Worm (Caenorhabditis elegans) whole organism, late embryonic: Measurements from ENCODE around the gene F59A6.10.

Experiments
- K02D7.2 ChIP-seq: sonication (generic microtip); optimal IDR thresholded peaks from 2 replicates; lab custom pipeline; 2017; ENCODE audit warnings: mild to moderate bottlenecking, missing genetic modification characterization, missing compliant biosample characterization
- T23F11.4 ChIP-seq: fragments of 200-800 bp; sonication (Bioruptor generic); optimal IDR thresholded peaks from 2 replicates; lab custom pipeline; 2018; ENCODE audit warnings: mild to moderate bottlenecking, missing genetic modification characterization, missing compliant biosample characterization
- Y22D7AL.16 ChIP-seq: sonication (generic microtip); optimal IDR thresholded peaks from 2 replicates; lab custom pipeline; 2016; ENCODE audit warnings: missing genetic modification characterization, missing compliant biosample characterization
- ahr-1 ChIP-seq: sonication (generic microtip); optimal IDR thresholded peaks from 2 replicates; lab custom pipeline; 2016; ENCODE audit warnings: missing genetic modification characterization, missing compliant biosample characterization
- ama-1 ChIP-seq: fragments of 150-350 bp; optimal IDR thresholded peaks from 2 replicates; lab custom pipeline; 2014
- ceh-30 ChIP-seq: fragments of 150-350 bp; optimal IDR thresholded peaks from 2 replicates; lab custom pipeline; 2014; ENCODE audit warnings: missing biosample characterization, missing genetic modification characterization
- ceh-31 ChIP-seq: sonication (generic microtip); optimal IDR thresholded peaks from 2 replicates; lab custom pipeline; 2016; ENCODE audit warnings: missing genetic modification characterization, missing compliant biosample characterization
- ceh-48 ChIP-seq: sonication (generic microtip); optimal IDR thresholded peaks from 2 replicates; lab custom pipeline; 2016; ENCODE audit warnings: missing genetic modification characterization, inconsistent platforms, missing compliant biosample characterization
- dmd-4 ChIP-seq: sonication (generic microtip); optimal IDR thresholded peaks from 2 replicates; lab custom pipeline; 2016; ENCODE audit warnings: borderline replicate concordance, missing genetic modification characterization, missing compliant biosample characterization
- elt-2 ChIP-seq: sonication (generic microtip); optimal IDR thresholded peaks from 2 replicates; lab custom pipeline; 2016; ENCODE audit warnings: missing genetic modification reagents, missing genetic modification characterization, missing compliant biosample characterization
- elt-4 ChIP-seq: sonication (generic microtip); optimal IDR thresholded peaks from 2 replicates; lab custom pipeline; 2016; ENCODE audit warnings: missing genetic modification characterization, missing compliant biosample characterization
- fax-1 ChIP-seq: sonication (generic microtip); optimal IDR thresholded peaks from 2 replicates; lab custom pipeline; 2016; ENCODE audit warnings: missing genotype, missing genetic modification characterization, missing compliant biosample characterization
- gmeb-2 ChIP-seq: sonication (generic microtip); optimal IDR thresholded peaks from 2 replicates; lab custom pipeline; 2016; ENCODE audit warnings: missing genetic modification characterization, inconsistent platforms, missing compliant biosample characterization
- hlh-15 ChIP-seq: sonication (generic microtip); optimal IDR thresholded peaks from 2 replicates; lab custom pipeline; 2016; ENCODE audit warnings: missing genetic modification characterization, missing compliant biosample characterization
- hlh-30 ChIP-seq: sonication (generic microtip); optimal IDR thresholded peaks from 2 replicates; lab custom pipeline; 2017; ENCODE audit warnings: antibody characterized with exemption, missing genetic modification characterization, missing compliant biosample characterization; ENCODE audit not compliant: insufficient read depth
- hlh-6 ChIP-seq: sonication (generic microtip); optimal IDR thresholded peaks from 2 replicates; lab custom pipeline; 2016; ENCODE audit warnings: missing genotype, missing genetic modification characterization, missing compliant biosample characterization
- mec-3 ChIP-seq: sonication (generic microtip); optimal IDR thresholded peaks from 2 replicates; lab custom pipeline; 2016; ENCODE audit warnings: borderline replicate concordance, missing genetic modification characterization, missing compliant biosample characterization
- nfya-1 ChIP-seq: sonication (generic microtip); optimal IDR thresholded peaks from 2 replicates; lab custom pipeline; 2017; ENCODE audit warnings: missing genetic modification characterization, mild to moderate bottlenecking, missing compliant biosample characterization, antibody characterized with exemption, moderate library complexity
- pat-9 ChIP-seq: fragments of 200-800 bp; sonication (Bioruptor generic); optimal IDR thresholded peaks from 2 replicates; lab custom pipeline; 2018; ENCODE audit warnings: mild to moderate bottlenecking, missing genetic modification characterization, moderate library complexity, missing compliant biosample characterization
- pha-4 ChIP-seq: fragments of 150-350 bp; optimal IDR thresholded peaks from 2 replicates; lab custom pipeline; 2018; ENCODE audit warnings: missing biosample characterization, missing genetic modification reagents, missing genetic modification characterization
- pqm-1 ChIP-seq: sonication (generic microtip); optimal IDR thresholded peaks from 2 replicates; lab custom pipeline; 2016; ENCODE audit warnings: missing genetic modification characterization, missing compliant biosample characterization
- rnt-1 ChIP-seq: sonication (generic microtip); optimal IDR thresholded peaks from 2 replicates; lab custom pipeline; 2016; ENCODE audit warnings: missing genetic modification characterization, missing compliant biosample characterization
- sox-2 ChIP-seq: fragments of 200-800 bp; sonication (Bioruptor generic); IDR thresholded peaks from 2 replicates; pipeline ENCODE4 v1.3.6; 2022; ENCODE audit warnings: missing genetic modification reagents, missing genetic modification characterization, missing compliant biosample characterization
- tbx-7 ChIP-seq: sonication (generic microtip); optimal IDR thresholded peaks from 2 replicates; lab custom pipeline; 2016; ENCODE audit warnings: missing genotype, missing genetic modification characterization, missing compliant biosample characterization
- unc-42 ChIP-seq: sonication (generic microtip); optimal IDR thresholded peaks from 2 replicates; lab custom pipeline; 2016; ENCODE audit warnings: missing genotype, missing genetic modification characterization, missing compliant biosample characterization
- unc-55 ChIP-seq: sonication (generic microtip); optimal IDR thresholded peaks from 2 replicates; lab custom pipeline; 2017; ENCODE audit warnings: missing biosample characterization, missing genetic modification reagents, missing genetic modification characterization
- unc-86 ChIP-seq: sonication (generic microtip); optimal IDR thresholded peaks from 2 replicates; lab custom pipeline; 2016; ENCODE audit warnings: missing genetic modification characterization, missing compliant biosample characterization
- ztf-16 ChIP-seq: sonication (generic microtip); optimal IDR thresholded peaks from 2 replicates; lab custom pipeline; 2017; ENCODE audit warnings: missing genetic modification characterization, missing compliant biosample characterization

F59A6.10 gene

DNA sequence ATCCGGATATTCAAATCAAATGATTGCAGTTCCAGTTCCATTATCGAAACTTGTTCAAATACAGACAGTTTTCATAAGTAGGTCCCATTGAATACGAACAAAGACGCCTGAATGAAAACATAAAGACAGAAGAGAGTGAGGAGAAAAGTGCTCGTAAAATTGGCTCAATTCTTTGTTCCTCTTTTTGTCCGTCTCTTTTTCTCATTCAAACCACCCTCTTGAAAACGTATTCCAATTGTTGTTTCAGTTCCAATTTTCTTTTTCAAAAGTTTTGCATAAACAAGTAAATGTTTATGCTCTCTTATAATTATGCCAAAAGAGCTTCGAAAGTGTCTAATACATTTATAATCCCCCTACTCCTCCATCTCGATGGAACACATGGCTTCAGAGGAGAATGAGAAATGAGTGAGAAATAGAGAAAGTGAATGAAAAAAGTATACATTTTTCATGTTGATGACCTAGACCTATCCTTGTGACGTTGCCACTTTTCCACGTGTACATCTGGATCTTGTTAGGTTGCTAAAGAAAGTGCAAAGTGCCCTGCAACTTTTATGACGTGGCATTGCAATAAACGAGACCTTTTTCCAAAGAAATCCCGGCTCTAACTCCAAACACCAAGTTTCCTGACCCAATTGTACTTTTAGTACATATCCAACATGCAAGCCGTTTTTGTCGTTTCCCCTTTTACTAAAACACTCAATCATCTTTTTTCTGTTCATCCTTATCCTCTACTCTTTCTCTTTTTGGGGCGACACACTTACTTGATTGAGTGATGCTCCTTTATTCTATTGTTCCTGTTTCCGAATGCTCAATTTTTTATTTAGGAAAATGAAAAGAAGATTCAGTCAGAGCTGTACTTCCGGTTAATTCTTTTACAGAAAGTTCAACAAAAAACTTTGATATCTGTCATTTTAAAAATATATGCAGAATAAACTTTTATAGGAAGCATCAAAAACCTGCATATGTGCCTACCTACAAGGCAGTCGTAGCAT, 42.7 kb downstream of the F59A6.10 start:
- TF ChIP-seq Y22D7AL.16 (tag; lab: Kevin White, UChicago) (no peak), pqm-1 (tag; lab: Kevin White, UChicago) (no peak), ahr-1 (tag; lab: Kevin White, UChicago) (no peak), ama-1 (lab: Kevin White, UChicago) (no peak), rnt-1 (tag; lab: Kevin White, UChicago) (no peak), unc-42 (tag; lab: Kevin White, UChicago) (peak; percentile 22), ceh-48 (no peak)
- TF ChIP-seq, all 69 proteins: peak for 1

DNA sequence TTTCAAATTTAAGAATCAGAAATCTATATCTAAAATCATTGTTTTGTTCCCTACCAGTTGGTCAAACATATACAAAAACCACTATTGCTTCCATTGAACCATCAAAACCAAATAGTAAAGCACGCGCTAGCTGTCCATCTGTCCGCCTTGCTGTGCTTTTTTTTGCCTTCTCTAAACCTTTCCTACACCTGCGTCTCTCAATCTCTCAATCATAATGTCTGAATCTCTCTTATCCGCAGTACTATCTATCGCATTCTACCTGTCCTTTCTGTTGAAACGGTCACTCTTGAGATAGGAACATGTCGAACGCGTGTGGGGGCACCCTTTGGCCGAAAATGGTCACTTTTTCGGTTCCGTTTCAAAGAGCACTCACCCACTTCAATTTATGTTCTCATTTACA, 43.5 kb downstream of the F59A6.10 start:
- TF ChIP-seq ahr-1 (tag; lab: Kevin White, UChicago) (no peak), ceh-30 (no peak), rnt-1 (tag; lab: Kevin White, UChicago) (no peak), gmeb-2 (tag; lab: Kevin White, UChicago) (no peak), nfya-1 (peak; percentile 24), tbx-7 (tag; lab: Kevin White, UChicago) (no peak), hlh-15 (tag; lab: Kevin White, UChicago) (no peak), elt-2 (tag; lab: Kevin White, UChicago) (peak; percentile 74), ztf-16 (no peak)

DNA sequence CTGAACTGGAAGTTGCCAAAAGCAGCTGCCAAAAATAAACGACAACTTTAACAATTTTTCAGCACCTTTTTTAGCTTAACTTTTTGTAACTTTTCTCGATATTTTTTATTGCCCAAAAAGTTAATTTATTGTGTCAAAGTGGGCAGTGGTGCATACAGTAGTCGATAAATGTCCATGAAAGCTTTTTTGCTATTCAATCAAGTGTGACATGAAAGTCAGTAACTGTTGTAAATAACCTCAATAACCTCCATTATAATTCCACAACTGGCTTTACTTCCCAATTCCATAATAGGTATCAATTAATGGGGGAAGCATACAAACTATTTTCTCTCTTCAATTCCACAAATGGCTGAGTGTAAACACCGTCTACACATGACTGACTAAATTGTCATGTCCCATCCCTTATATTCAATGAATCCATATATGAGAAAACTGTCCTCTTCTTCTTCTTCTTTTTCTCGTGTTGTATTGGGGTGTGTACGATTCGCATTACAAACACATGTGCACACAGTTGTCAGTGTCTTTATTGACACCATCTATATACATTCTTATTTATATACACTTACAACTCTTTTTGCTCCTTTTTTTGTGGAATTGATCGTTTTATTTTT, 44.5 kb downstream of the F59A6.10 start:
- TF ChIP-seq ceh-31 (tag; lab: Kevin White, UChicago) (peak; percentile 18), unc-86 (tag; lab: Kevin White, UChicago) (no peak)

DNA sequence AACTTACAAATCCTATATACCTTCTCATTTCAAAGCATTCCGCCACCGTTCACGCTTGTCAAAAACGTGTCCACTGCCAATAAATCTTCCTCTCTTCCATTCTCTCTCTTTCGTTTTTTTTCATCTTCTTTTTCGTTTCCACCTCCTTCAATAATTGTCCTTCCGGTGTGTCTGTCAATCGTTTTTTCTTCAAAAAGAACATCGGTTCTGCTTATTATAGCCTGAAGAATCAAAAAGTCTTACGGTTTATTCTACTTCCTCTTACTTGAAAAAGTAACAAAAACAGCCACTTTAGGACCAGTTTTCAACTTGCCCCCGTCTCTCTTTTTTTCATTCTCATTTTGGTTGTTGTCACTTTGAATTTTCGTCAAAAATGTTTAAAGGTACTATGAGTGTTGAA, 45.5 kb downstream of the F59A6.10 start:
- TF ChIP-seq Y22D7AL.16 (tag; lab: Kevin White, UChicago) (no peak), ahr-1 (tag; lab: Kevin White, UChicago) (no peak), hlh-30 (tag; lab: Kevin White, UChicago) (no peak), ceh-30 (no peak), pqm-1 (tag; lab: Kevin White, UChicago) (no peak)

DNA sequence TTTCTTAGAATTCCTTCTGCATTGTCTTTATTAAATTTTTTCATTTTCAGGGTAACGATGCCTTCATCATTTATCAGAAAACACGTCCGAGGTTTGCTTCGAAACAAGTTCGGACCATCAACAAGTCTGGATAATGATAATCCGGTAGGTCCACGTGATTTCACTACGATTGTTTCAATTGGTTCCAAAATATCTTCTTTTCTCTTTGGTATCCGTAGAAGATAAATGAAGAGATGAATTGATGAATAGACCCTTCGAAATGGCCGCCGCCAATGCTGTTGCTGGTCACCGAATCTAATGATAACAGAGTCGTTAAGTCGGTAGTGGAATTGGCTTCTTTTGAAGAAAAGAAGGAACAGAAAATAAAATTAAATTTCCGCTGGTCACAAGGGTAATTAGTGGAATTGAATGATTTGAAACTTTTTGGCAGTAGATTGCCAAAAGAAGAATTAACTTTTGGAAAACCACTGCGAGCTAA, 46.1 kb downstream of the F59A6.10 start, which contains the start of gene F33G12.6:
TSS of gene F33G12.6 (plus strand) at position 51 of the 478 bp plus-strand sequence.
- TF ChIP-seq dmd-4 (no peak), mec-3 (tag; lab: Kevin White, UChicago) (no peak), T23F11.4 (GFP tag; lab: Kevin White, UChicago) (no peak), hlh-6 (tag; lab: Kevin White, UChicago) (no peak), ama-1 (lab: Kevin White, UChicago) (no peak), ceh-48 (no peak), Y22D7AL.16 (tag; lab: Kevin White, UChicago) (no peak), pat-9 (tag; lab: Kevin White, UChicago) (no peak), unc-55 (GFP tag; lab: Kevin White, UChicago) (no peak), ztf-16 (no peak), unc-42 (tag; lab: Kevin White, UChicago) (no peak), pha-4 (tag; lab: Kevin White, UChicago) (no peak), sox-2 (GFP tag; lab: Robert Waterston, UW) (no peak), rnt-1 (tag; lab: Kevin White, UChicago) (no peak), fax-1 (tag; lab: Kevin White, UChicago) (no peak), gmeb-2 (tag; lab: Kevin White, UChicago) (no peak), elt-4 (no peak), tbx-7 (tag; lab: Kevin White, UChicago) (no peak), K02D7.2 (tag; lab: Kevin White, UChicago) (no peak)
